Worm (Caenorhabditis elegans) whole organism, L3 larva: Measurements from ENCODE around the gene ril-1.

ENCODE experiments used
- daf-12 ChIP-seq: fragments of 150-350 bp; optimal IDR thresholded peaks from 2 replicates; lab custom pipeline; 2014; ENCODE audit warnings: missing biosample characterization, missing genetic modification reagents, missing genetic modification characterization
- elt-3 ChIP-seq, 3 experiments: fragments of 150-350 bp in 1 of 3; sonication (generic microtip) in 2 of 3; optimal IDR thresholded peaks; 2 replicates in 2 of 3; 4 replicates in 1 of 3; lab custom pipeline; 2014 to 2017; ENCODE audit warnings: missing biosample characterization in 3 of 3, missing genetic modification characterization in 3 of 3
- jun-1 ChIP-seq: fragments of 150-350 bp; optimal IDR thresholded peaks from 2 replicates; lab custom pipeline; 2014; ENCODE audit warnings: missing biosample characterization, missing genetic modification reagents, missing genetic modification characterization
- lin-39 ChIP-seq: fragments of 150-350 bp; optimal IDR thresholded peaks from 2 replicates; lab custom pipeline; 2018; ENCODE audit warnings: missing biosample characterization, missing genetic modification reagents, missing genetic modification characterization
- nhr-12 ChIP-seq: fragments of 150-350 bp; optimal IDR thresholded peaks from 2 replicates; lab custom pipeline; 2014; ENCODE audit warnings: missing biosample characterization, missing genetic modification characterization
- tbx-2 ChIP-seq: sonication (generic microtip); optimal IDR thresholded peaks from 2 replicates; lab custom pipeline; 2016; ENCODE audit warnings: mild to moderate bottlenecking, missing genetic modification characterization, missing compliant biosample characterization
- unc-39 ChIP-seq: sonication (generic microtip); optimal IDR thresholded peaks from 4 replicates; lab custom pipeline; 2017; ENCODE audit warnings: missing biosample characterization, missing genetic modification characterization

- TF ChIP-seq nhr-12 (no peak), unc-39 (no peak), tbx-2 (tag; lab: Kevin White, UChicago) (no peak), daf-12 (no peak), elt-3 (tag; optimal IDR thresholded peaks at IDR 0.05; lab: Kevin White, UChicago) (no peak), jun-1 (tag; lab: Kevin White, UChicago) (no peak), lin-39 (no peak)
Measured at ce11 chrV:14482728-14483210, 41.2 kb downstream of the ril-1 start, which contains the start of gene R02D5.3.
